Fruit fly (Drosophila melanogaster): ENCODE data around the gene Rrp6.
A peak's percentile ranks its signal among the peaks of the same experiment; 100 is the strongest.

Gene Rrp6

dm6 chr3R:14886011-14886534 lies at the start of gene Rrp6, which contains the start of the genes CG33331 and CG33332:
Gene Rrp6, minus strand, starts transcription at chr3R:14886246.
Gene CG33331, plus strand, starts transcription at chr3R:14886456.
Gene CG33332, plus strand, starts transcription at chr3R:14886456.
- TF ChIP-seq fkh (GFP tag; optimal IDR thresholded peaks at IDR 0.05) (no peak), CG3919 (GFP tag; optimal IDR thresholded peaks at IDR 0.05) (peak; percentile 80), dac (GFP tag; optimal IDR thresholded peaks at IDR 0.05) (no peak), OdsH (GFP tag; optimal IDR thresholded peaks at IDR 0.05) (no peak), CG6792 (GFP tag; optimal IDR thresholded peaks at IDR 0.05) (peak; percentile 69), fd59A (GFP tag; optimal IDR thresholded peaks at IDR 0.05) (no peak), Sox14 (GFP tag; optimal IDR thresholded peaks at IDR 0.05) (peak; percentile 69), acj6 (GFP tag; optimal IDR thresholded peaks at IDR 0.05) (peak; percentile 73), CG1621 (tag; optimal IDR thresholded peaks at IDR 0.05) (no peak), vri (GFP tag; optimal IDR thresholded peaks at IDR 0.05) (no peak), ss (GFP tag; optimal IDR thresholded peaks at IDR 0.05) (no peak), CG16779 (tag; optimal IDR thresholded peaks at IDR 0.05) (no peak), CG6276 (GFP tag; optimal IDR thresholded peaks at IDR 0.05) (no peak), spab (GFP tag; optimal IDR thresholded peaks at IDR 0.05) (no peak), Hr38 (GFP tag; optimal IDR thresholded peaks at IDR 0.05) (no peak), CG10631 (GFP tag; optimal IDR thresholded peaks at IDR 0.05) (no peak), Met (GFP tag; optimal IDR thresholded peaks at IDR 0.05) (no peak), lz (GFP tag; optimal IDR thresholded peaks at IDR 0.05) (peak; percentile 65), CG11762 (GFP tag; optimal IDR thresholded peaks at IDR 0.05; ENCODE audit: insufficient read depth) (no peak), cyc (GFP tag; optimal IDR thresholded peaks at IDR 0.05) (peak; percentile 64), CG15336 (GFP tag; IDR thresholded peaks at IDR 0.05) (peak; percentile 66), Lpt (GFP tag; optimal IDR thresholded peaks at IDR 0.05) (no peak), CG11294 (GFP tag; IDR thresholded peaks at IDR 0.05) (peak; percentile 18; the same call in 1 of the 2 replicates), CG8119 (GFP tag; IDR thresholded peaks at IDR 0.05) (peak; percentile 65; the same call in 2 of the 3 replicates), CG9139 (GFP tag; optimal IDR thresholded peaks at IDR 0.05) (no peak), Sox15 (GFP tag; optimal IDR thresholded peaks at IDR 0.05) (peak; percentile 27), CG7368 (GFP tag; optimal IDR thresholded peaks at IDR 0.05) (no peak), CG11902 (GFP tag; optimal IDR thresholded peaks at IDR 0.05) (peak; percentile 40), CG6854 (GFP tag; optimal IDR thresholded peaks at IDR 0.05) (no peak), CG3032 (tag; optimal IDR thresholded peaks at IDR 0.05) (peak; percentile 69), Blimp-1 (GFP tag; optimal IDR thresholded peaks at IDR 0.05) (no peak), CG31627 (GFP tag; optimal IDR thresholded peaks at IDR 0.05) (peak; percentile 76), CG8632 (GFP tag; optimal IDR thresholded peaks at IDR 0.05) (no peak), CG8319 (GFP tag; optimal IDR thresholded peaks at IDR 0.05) (peak; percentile 54), Gug (GFP tag; IDR thresholded peaks at IDR 0.05) (peak; percentile 41), esn (GFP tag; optimal IDR thresholded peaks at IDR 0.05) (peak; percentile 75), svp (GFP tag) (no peak), topi (GFP tag; optimal IDR thresholded peaks at IDR 0.05) (no peak), CG6808 (GFP tag; optimal IDR thresholded peaks at IDR 0.05) (no peak), net (GFP tag; optimal IDR thresholded peaks at IDR 0.05) (no peak), salr (GFP tag; optimal IDR thresholded peaks at IDR 0.05) (peak in 1 of 2 experiments; percentile 6), CG6163 (GFP tag; IDR thresholded peaks at IDR 0.05) (peak; percentile 47; the same call in 1 of the 3 replicates), Smox (GFP tag; optimal IDR thresholded peaks at IDR 0.05) (no peak), Eip93F (GFP tag; optimal IDR thresholded peaks at IDR 0.05) (no peak), Hr4 (GFP tag; optimal IDR thresholded peaks at IDR 0.05) (no peak), Ets96B (tag; optimal IDR thresholded peaks at IDR 0.05) (peak; percentile 61), Hr39 (GFP tag; optimal IDR thresholded peaks at IDR 0.05) (no peak)

Measured in whole organism, prepupa.